Worm (Caenorhabditis elegans) whole organism, mixed stage, embryonic: ENCODE data around the gene srh-122.

Experiments used
- elt-1 ChIP-seq: sonication (generic microtip); optimal IDR thresholded peaks from 2 replicates; lab custom pipeline; 2017; ENCODE audit warnings: missing genetic modification characterization, mild to moderate bottlenecking, missing compliant biosample characterization, antibody characterized with exemption, moderate library complexity, borderline replicate concordance; ENCODE audit not compliant: insufficient read depth
- elt-3 ChIP-seq: fragments of 150-350 bp; optimal IDR thresholded peaks from 2 replicates; lab custom pipeline; 2014; ENCODE audit warnings: missing biosample characterization, missing genetic modification characterization
- ham-2 ChIP-seq: fragments of 200-800 bp; sonication (Bioruptor generic); optimal IDR thresholded peaks from 2 replicates; lab custom pipeline; 2018; ENCODE audit warnings: mild to moderate bottlenecking, missing genetic modification characterization, missing compliant biosample characterization
- hlh-1 ChIP-seq: fragments of 150-350 bp; optimal IDR thresholded peaks from 2 replicates; lab custom pipeline; 2014; ENCODE audit warnings: missing biosample characterization, missing genetic modification reagents, missing genetic modification characterization
- lin-13 ChIP-seq: fragments of 150-350 bp; optimal IDR thresholded peaks from 2 replicates; lab custom pipeline; 2014; ENCODE audit warnings: missing biosample characterization, missing genetic modification characterization
- lsy-2 ChIP-seq: fragments of 150-350 bp; optimal IDR thresholded peaks from 2 replicates; lab custom pipeline; 2014; ENCODE audit warnings: missing biosample characterization, missing genetic modification characterization
- nhr-12 ChIP-seq: fragments of 150-350 bp; optimal IDR thresholded peaks from 2 replicates; lab custom pipeline; 2014; ENCODE audit warnings: missing biosample characterization, missing genetic modification characterization
- nhr-237 ChIP-seq: fragments of 150-350 bp; optimal IDR thresholded peaks from 2 replicates; lab custom pipeline; 2014; ENCODE audit warnings: missing biosample characterization, missing genetic modification characterization
- nhr-76 ChIP-seq: sonication (generic microtip); optimal IDR thresholded peaks from 2 replicates; lab custom pipeline; 2017; ENCODE audit warnings: missing biosample characterization, missing genetic modification characterization
- pha-4 ChIP-seq: fragments of 150-350 bp; optimal IDR thresholded peaks from 2 replicates; lab custom pipeline; 2018; ENCODE audit warnings: missing biosample characterization, missing genetic modification reagents, missing genetic modification characterization
- snpc-4 ChIP-seq: fragments of 150-350 bp; optimal IDR thresholded peaks from 2 replicates; lab custom pipeline; 2014; ENCODE audit warnings: missing biosample characterization, missing genetic modification characterization
- tbx-8 ChIP-seq: fragments of 200-800 bp; sonication (Bioruptor generic); optimal IDR thresholded peaks from 2 replicates; lab custom pipeline; 2018; ENCODE audit warnings: mild to moderate bottlenecking, missing genetic modification characterization, moderate library complexity, missing compliant biosample characterization
- unc-62 ChIP-seq: fragments of 150-350 bp; optimal IDR thresholded peaks from 2 replicates; lab custom pipeline; 2014; ENCODE audit warnings: missing biosample characterization, missing genetic modification reagents, missing genetic modification characterization
- ztf-11 ChIP-seq: fragments of 150-350 bp; optimal IDR thresholded peaks from 2 replicates; lab custom pipeline; 2014; ENCODE audit warnings: missing biosample characterization, missing genetic modification characterization

DNA sequence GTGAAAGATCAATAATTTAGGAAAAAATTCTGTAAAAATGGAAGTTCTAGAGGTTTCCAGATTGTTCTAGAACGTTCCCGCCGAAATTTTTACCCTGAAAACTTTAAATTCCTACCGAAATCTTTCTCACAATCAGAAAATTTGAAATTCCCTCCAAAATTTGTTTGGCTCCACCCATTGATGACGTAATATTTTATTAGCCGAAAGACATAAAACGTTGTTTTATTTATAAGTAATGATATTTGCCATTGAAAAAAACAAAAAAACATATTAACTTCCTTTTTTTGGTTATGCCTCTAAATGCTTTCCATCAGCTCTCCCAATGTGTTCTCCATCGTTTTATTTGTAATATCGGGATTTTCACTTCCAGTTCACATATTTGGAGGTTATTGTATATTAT is 47.5 kb downstream of the srh-122 start, which contains the start of gene srh-295:
- TF ChIP-seq pha-4 (tag; lab: Kevin White, UChicago) = no peak
- no peak for TF ChIP-seq elt-3 (tag; lab: Kevin White, UChicago)
- TF ChIP-seq lsy-2 (tag; lab: Kevin White, UChicago) = no peak
- no peak for TF ChIP-seq nhr-76 (tag; lab: Kevin White, UChicago)
- TF ChIP-seq lin-13 (tag; lab: Kevin White, UChicago) = no peak
- no peak for TF ChIP-seq elt-1 (tag; lab: Kevin White, UChicago)
- TF ChIP-seq hlh-1 = no peak
- TF ChIP-seq nhr-237 (tag; lab: Kevin White, UChicago) = no peak
- no peak for TF ChIP-seq unc-62 (GFP tag; lab: Kevin White, UChicago)
- TF ChIP-seq nhr-12 = no peak
- no peak for TF ChIP-seq ztf-11 (tag; lab: Kevin White, UChicago)
- TF ChIP-seq snpc-4 (tag; lab: Kevin White, UChicago) = no peak
- no peak for TF ChIP-seq ham-2 (GFP tag; lab: Kevin White, UChicago)
- TF ChIP-seq tbx-8 (GFP tag; lab: Kevin White, UChicago) = no peak
